Worm (Caenorhabditis elegans) whole organism, L4 larva: ENCODE measurements around the gene pgap-1.

Source experiments
- F37D6.2 ChIP-seq: sonication (generic microtip); optimal IDR thresholded peaks from 2 replicates; lab custom pipeline; 2016; ENCODE audit warnings: mild to moderate bottlenecking, missing genetic modification characterization, missing compliant biosample characterization
- F44E2.7 ChIP-seq: fragments of 200-800 bp; sonication (Bioruptor generic); IDR thresholded peaks from 2 replicates; pipeline ENCODE4 v2.1.2; 2022; ENCODE audit warnings: missing genetic modification characterization, missing compliant biosample characterization
- T20F7.1 ChIP-seq: fragments of 200-800 bp; sonication (Bioruptor generic); optimal IDR thresholded peaks from 2 replicates; lab custom pipeline; 2018; ENCODE audit warnings: mild to moderate bottlenecking, missing genetic modification characterization, missing compliant biosample characterization
- T26A8.4 ChIP-seq: fragments of 200-800 bp; sonication (Bioruptor generic); IDR thresholded peaks from 2 replicates; pipeline ENCODE4 v1.3.6; 2022; ENCODE audit warnings: missing genetic modification characterization, missing compliant biosample characterization
- ZK337.2 ChIP-seq: fragments of 200-800 bp; sonication (Bioruptor generic); IDR thresholded peaks from 2 replicates; pipeline ENCODE4 v1.3.6; 2022; ENCODE audit warnings: missing genetic modification reagents, missing genetic modification characterization, missing compliant biosample characterization
- ZK546.5 ChIP-seq, 2 experiments: sonication (generic microtip); optimal IDR thresholded peaks; 2 replicates each; lab custom pipeline; 2017; ENCODE audit warnings: missing biosample characterization in 2 of 2, missing genetic modification characterization in 2 of 2
- aha-1 ChIP-seq: fragments of 150-350 bp; peaks from one replicate; lab custom pipeline; 2014; ENCODE audit warnings: missing biosample characterization, missing genetic modification characterization
- attf-4 ChIP-seq: sonication (generic microtip); optimal IDR thresholded peaks from 3 replicates; lab custom pipeline; 2017; ENCODE audit warnings: missing biosample characterization, missing genetic modification characterization
- ceh-20 ChIP-seq: fragments of 200-800 bp; sonication (Bioruptor generic); IDR thresholded peaks from 2 replicates; pipeline ENCODE4 v1.3.6; 2022; ENCODE audit warnings: missing genetic modification reagents, missing genetic modification characterization, missing compliant biosample characterization
- ceh-28 ChIP-seq: fragments of 150-350 bp; optimal IDR thresholded peaks from 2 replicates; lab custom pipeline; 2014; ENCODE audit warnings: missing biosample characterization, missing genetic modification reagents, missing genetic modification characterization
- ceh-32 ChIP-seq: sonication (generic microtip); optimal IDR thresholded peaks from 2 replicates; lab custom pipeline; 2016; ENCODE audit warnings: mild to moderate bottlenecking, missing genetic modification characterization, missing compliant biosample characterization; ENCODE audit not compliant: poor library complexity
- ceh-82 ChIP-seq: sonication (generic microtip); optimal IDR thresholded peaks from 2 replicates; lab custom pipeline; 2017; ENCODE audit warnings: missing biosample characterization, missing genetic modification characterization
- ces-1 ChIP-seq: fragments of 150-350 bp; sonication (generic microtip); optimal IDR thresholded peaks from 4 replicates; lab custom pipeline; 2014; ENCODE audit warnings: missing biosample characterization, missing genetic modification reagents, missing genetic modification characterization
- ctbp-1 ChIP-seq: fragments of 200-800 bp; sonication (Bioruptor generic); IDR thresholded peaks from 2 replicates; pipeline ENCODE4 v1.3.6; 2022; ENCODE audit warnings: missing genetic modification reagents, missing genetic modification characterization, missing compliant biosample characterization
- daf-16 ChIP-seq, 3 experiments: sonication (generic microtip); optimal IDR thresholded peaks; 2 replicates each; lab custom pipeline; 2016 to 2017; ENCODE audit warnings: missing genetic modification characterization in 3 of 3, missing genetic modification reagents in 3 of 3, mild to moderate bottlenecking in 2 of 3, missing compliant biosample characterization in 2 of 3, missing biosample characterization in 1 of 3, moderate library complexity in 1 of 3
- dmd-6 ChIP-seq: fragments of 200-800 bp; sonication (Bioruptor generic); IDR thresholded peaks from 2 replicates; pipeline ENCODE4 v1.3.6; 2022; ENCODE audit warnings: missing genetic modification reagents, missing genetic modification characterization, missing compliant biosample characterization
- dve-1 ChIP-seq: sonication (generic microtip); optimal IDR thresholded peaks from 2 replicates; lab custom pipeline; 2017; ENCODE audit warnings: antibody characterized with exemption, mild to moderate bottlenecking, missing genetic modification characterization, missing compliant biosample characterization; ENCODE audit not compliant: insufficient read depth
- egl-27 ChIP-seq: sonication (generic microtip); optimal IDR thresholded peaks from 3 replicates; lab custom pipeline; 2017; ENCODE audit warnings: missing biosample characterization, missing genetic modification reagents, missing genetic modification characterization
- egl-43 ChIP-seq: fragments of 200-800 bp; sonication (Bioruptor generic); IDR thresholded peaks from 2 replicates; pipeline ENCODE4 v1.3.6; 2022; ENCODE audit warnings: missing genetic modification reagents, missing genetic modification characterization, missing compliant biosample characterization
- fkh-10 ChIP-seq: fragments of 150-350 bp; optimal IDR thresholded peaks from 2 replicates; lab custom pipeline; 2014; ENCODE audit warnings: missing biosample characterization, missing genetic modification reagents, missing genetic modification characterization
- hlh-30 ChIP-seq: sonication (generic microtip); optimal IDR thresholded peaks from 2 replicates; lab custom pipeline; 2017; ENCODE audit warnings: antibody characterized with exemption, mild to moderate bottlenecking, missing genetic modification characterization, missing compliant biosample characterization; ENCODE audit not compliant: insufficient read depth
- jun-1 ChIP-seq: fragments of 150-350 bp; optimal IDR thresholded peaks from 2 replicates; lab custom pipeline; 2014; ENCODE audit warnings: missing biosample characterization, missing genetic modification reagents, missing genetic modification characterization
- lin-13 ChIP-seq: fragments of 150-350 bp; optimal IDR thresholded peaks from 2 replicates; lab custom pipeline; 2014; ENCODE audit warnings: missing biosample characterization, missing genetic modification reagents, missing genetic modification characterization
- lir-3 ChIP-seq: sonication (generic microtip); optimal IDR thresholded peaks from 2 replicates; lab custom pipeline; 2016; ENCODE audit warnings: mild to moderate bottlenecking, missing genetic modification characterization, missing compliant biosample characterization
- lsy-2 ChIP-seq, 2 experiments: fragments of 150-350 bp in 1 of 2; sonication (generic microtip) in 1 of 2; optimal IDR thresholded peaks; 2 replicates each; lab custom pipeline; 2014 to 2017; ENCODE audit warnings: missing biosample characterization in 2 of 2, missing genetic modification characterization in 2 of 2
- madf-9 ChIP-seq: fragments of 200-800 bp; sonication (Bioruptor generic); conservative IDR thresholded peaks from 2 replicates; pipeline ENCODE4 v1.3.6; 2022; ENCODE audit warnings: missing genetic modification reagents, missing genetic modification characterization, missing compliant biosample characterization
- mdl-1 ChIP-seq, 2 experiments: fragments of 150-350 bp in 1 of 2; sonication (generic microtip) in 1 of 2; optimal IDR thresholded peaks; 2 replicates each; lab custom pipeline; 2014 to 2017; ENCODE audit warnings: missing biosample characterization in 2 of 2, missing genetic modification characterization in 2 of 2
- mdt-29 ChIP-seq: fragments of 200-800 bp; sonication (Bioruptor generic); IDR thresholded peaks from 2 replicates; pipeline ENCODE4 v1.3.6; 2022; ENCODE audit warnings: missing genetic modification reagents, missing genetic modification characterization, missing compliant biosample characterization
- mep-1 ChIP-seq: fragments of 150-350 bp; sonication (generic microtip); optimal IDR thresholded peaks from 3 replicates; lab custom pipeline; 2014; ENCODE audit warnings: missing biosample characterization, missing genetic modification characterization
- mes-2 ChIP-seq: sonication (generic microtip); optimal IDR thresholded peaks from 2 replicates; lab custom pipeline; 2016; ENCODE audit warnings: missing genotype, mild to moderate bottlenecking, missing genetic modification characterization, missing compliant biosample characterization; ENCODE audit not compliant: poor library complexity, severe bottlenecking
- mxl-3 ChIP-seq: fragments of 200-800 bp; sonication (Bioruptor generic); optimal IDR thresholded peaks from 2 replicates; lab custom pipeline; 2018; ENCODE audit warnings: mild to moderate bottlenecking, missing genetic modification characterization, missing compliant biosample characterization
- nhr-237 ChIP-seq: sonication (generic microtip); optimal IDR thresholded peaks from 2 replicates; lab custom pipeline; 2017; ENCODE audit warnings: missing biosample characterization, missing genetic modification characterization
- nhr-25 ChIP-seq: sonication (generic microtip); optimal IDR thresholded peaks from 2 replicates; lab custom pipeline; 2017; ENCODE audit warnings: missing genetic modification characterization, mild to moderate bottlenecking, missing compliant biosample characterization, antibody characterized with exemption, moderate library complexity, borderline replicate concordance; ENCODE audit not compliant: insufficient read depth
- nhr-28 ChIP-seq: fragments of 150-350 bp; optimal IDR thresholded peaks from 2 replicates; lab custom pipeline; 2014; ENCODE audit warnings: missing biosample characterization, missing genetic modification characterization
- nhr-42 ChIP-seq: fragments of 200-800 bp; sonication (Bioruptor generic); IDR thresholded peaks from 2 replicates; pipeline ENCODE4 v1.3.6; 2022; ENCODE audit warnings: missing genetic modification characterization, missing compliant biosample characterization
- nhr-48 ChIP-seq: sonication (generic microtip); optimal IDR thresholded peaks from 2 replicates; lab custom pipeline; 2016; ENCODE audit warnings: mild to moderate bottlenecking, missing genetic modification characterization, missing compliant biosample characterization
- nhr-77 ChIP-seq: fragments of 150-350 bp; optimal IDR thresholded peaks from 2 replicates; lab custom pipeline; 2014; ENCODE audit warnings: missing biosample characterization, missing genetic modification characterization
- pqm-1 ChIP-seq: sonication (generic microtip); optimal IDR thresholded peaks from 2 replicates; lab custom pipeline; 2017; ENCODE audit warnings: missing biosample characterization, missing genetic modification characterization
- rbr-2 ChIP-seq: sonication (generic microtip); optimal IDR thresholded peaks from 2 replicates; lab custom pipeline; 2016; ENCODE audit warnings: missing genotype, missing genetic modification characterization, missing compliant biosample characterization
- skn-1 ChIP-seq: fragments of 150-350 bp; optimal IDR thresholded peaks from 2 replicates; lab custom pipeline; 2014; ENCODE audit warnings: missing biosample characterization, missing genetic modification characterization
- snpc-1.2 ChIP-seq: fragments of 200-800 bp; sonication (Bioruptor generic); IDR thresholded peaks from 2 replicates; pipeline ENCODE4 v1.3.6; 2022; ENCODE audit warnings: missing genetic modification reagents, missing genetic modification characterization, missing compliant biosample characterization
- snpc-4 ChIP-seq: fragments of 150-350 bp; optimal IDR thresholded peaks from 2 replicates; lab custom pipeline; 2014; ENCODE audit warnings: missing biosample characterization, missing genetic modification characterization
- spr-3 ChIP-seq: fragments of 200-800 bp; sonication (Bioruptor generic); optimal IDR thresholded peaks from 2 replicates; lab custom pipeline; 2018; ENCODE audit warnings: mild to moderate bottlenecking, missing genetic modification characterization, missing compliant biosample characterization
- unc-130 ChIP-seq: sonication (generic microtip); optimal IDR thresholded peaks from 2 replicates; lab custom pipeline; 2016; ENCODE audit warnings: missing genetic modification reagents, missing genetic modification characterization, missing compliant biosample characterization
- unc-62 ChIP-seq, 3 experiments: fragments of 150-350 bp in 1 of 3; sonication (generic microtip); optimal IDR thresholded peaks in 2 of 3; peaks in 1 of 3; 1 replicate in 1 of 3; 2 replicates in 2 of 3; lab custom pipeline; 2014 to 2017; ENCODE audit warnings: missing biosample characterization in 3 of 3, missing genetic modification characterization in 3 of 3, missing genetic modification reagents in 3 of 3, missing genotype in 1 of 3

The pgap-1 gene

ce11 chrV:11228653-11229173, 13.0 kb upstream of the pgap-1 start, which contains the start of gene pqn-70 (continued):
- TF ChIP-seq nhr-48 (tag; lab: Kevin White, UChicago), result peak; percentile 60
- peak; percentile 35 for TF ChIP-seq ces-1 (GFP tag; lab: Kevin White, UChicago)
- TF ChIP-seq mes-2 (tag; lab: Kevin White, UChicago), result peak; percentile 87
- peak; percentile 71; the same call in 1 of the 2 replicates for TF ChIP-seq T26A8.4 (GFP tag; lab: Robert Waterston, UW)
- no peak for TF ChIP-seq nhr-42 (GFP tag; lab: Robert Waterston, UW)
- peak; percentile 49 for TF ChIP-seq F37D6.2 (tag; lab: Kevin White, UChicago)
- TF ChIP-seq mep-1, result peak; percentile 92
- TF ChIP-seq snpc-1.2 (GFP tag; lab: Robert Waterston, UW), result no peak
- peak; percentile 76 for TF ChIP-seq dmd-6 (GFP tag; lab: Robert Waterston, UW)
- peak; percentile 16 to 73 for TF ChIP-seq mdl-1 (tag; optimal IDR thresholded peaks at IDR 0.05; lab: Kevin White, UChicago)
- TF ChIP-seq unc-130 (GFP tag; lab: Kevin White, UChicago), result peak; percentile 65
- TF ChIP-seq aha-1 (tag; lab: Kevin White, UChicago), result no peak
- TF ChIP-seq madf-9 (GFP tag; lab: Robert Waterston, UW), result no peak
- TF ChIP-seq ZK546.5 (tag; optimal IDR thresholded peaks at IDR 0.05; lab: Kevin White, UChicago), result no peak
- peak; percentile 76 for TF ChIP-seq ceh-28
- no peak for TF ChIP-seq ceh-82
- peak in 1 of 2 experiments; percentile 2 for TF ChIP-seq unc-62 (GFP tag; optimal IDR thresholded peaks at IDR 0.05 in 1 of 2; lab: Kevin White, UChicago)
- TF ChIP-seq unc-62 (tag; optimal IDR thresholded peaks at IDR 0.05; lab: Kevin White, UChicago), result no peak
- TF ChIP-seq fkh-10, result peak; percentile 72
- TF ChIP-seq spr-3 (GFP tag; lab: Kevin White, UChicago), result no peak
- peak; percentile 60 for TF ChIP-seq T20F7.1 (GFP tag; lab: Kevin White, UChicago)
- TF ChIP-seq snpc-4 (tag; lab: Kevin White, UChicago), result no peak
- no peak for TF ChIP-seq mdt-29
- TF ChIP-seq hlh-30, result peak; percentile 98
- peak; percentile 59 for TF ChIP-seq nhr-77 (tag; lab: Kevin White, UChicago)
- no peak for TF ChIP-seq ceh-32 (tag; lab: Kevin White, UChicago)
- peak; percentile 59; the same call in 1 of the 2 replicates for TF ChIP-seq ctbp-1

DNA sequence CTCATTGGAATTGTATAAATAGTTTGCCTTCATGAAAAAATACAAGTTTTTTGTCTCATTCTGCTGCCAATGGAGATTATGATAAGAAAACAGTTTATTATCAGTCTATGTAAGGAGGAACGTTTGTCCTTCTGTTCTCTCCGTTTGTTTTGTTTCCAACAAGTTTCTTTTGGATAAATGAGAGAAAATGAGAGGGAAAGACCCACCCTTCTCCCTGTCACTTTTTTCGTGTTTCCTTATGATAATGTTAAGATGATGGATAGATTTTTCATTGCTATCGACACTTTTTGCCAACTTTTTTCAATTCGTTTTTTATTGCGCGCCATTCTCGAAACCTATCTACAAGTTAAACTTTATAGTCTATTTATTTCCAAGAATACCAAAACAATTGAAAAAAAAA, 10.5 kb upstream of the pgap-1 start:
- TF ChIP-seq nhr-28 (tag; lab: Kevin White, UChicago) (peak; percentile 39), ceh-20 (GFP tag; lab: Robert Waterston, UW) (0 out of 2 replicates have a peak, but pooled peaks have one; percentile 13), mdt-29 (no peak)

ce11 chrV:11234350-11234749, 7.3 kb upstream of the pgap-1 start, which contains the start of gene T19B10.5:
T19B10.5 (plus strand) TSS chrV:11234650.
- TF ChIP-seq mxl-3 (GFP tag; lab: Kevin White, UChicago) (no peak), F44E2.7 (no peak), nhr-237 (tag; lab: Kevin White, UChicago) (no peak), lin-13 (no peak), aha-1 (tag; lab: Kevin White, UChicago) (peak; percentile 83), egl-43 (GFP tag; lab: Robert Waterston, UW) (no peak), ceh-28 (no peak), attf-4 (tag; lab: Kevin White, UChicago) (no peak)
- TF ChIP-seq, all 104 proteins: peak for 1

DNA sequence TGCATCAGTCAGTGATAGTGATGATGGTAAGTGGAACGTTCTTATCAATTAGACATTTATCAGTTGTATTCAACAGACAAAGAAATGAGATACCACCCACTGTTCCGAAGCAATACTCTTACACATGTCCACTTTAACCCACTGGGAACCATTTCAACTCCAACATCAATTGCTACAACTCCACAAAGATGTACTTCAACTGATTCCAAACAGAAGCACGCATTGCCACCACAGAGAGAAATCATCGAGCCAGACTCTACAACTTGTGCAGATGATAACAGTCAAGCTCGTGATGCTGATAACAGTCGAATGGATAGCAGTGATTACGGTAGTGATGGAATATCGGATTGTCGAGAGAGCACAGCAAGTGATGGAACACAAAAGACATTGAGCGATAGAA, 5.8 kb upstream of the pgap-1 start:
- peak; percentile 37 for TF ChIP-seq dve-1 (tag; lab: Kevin White, UChicago)
- TF ChIP-seq daf-16 (GFP tag; optimal IDR thresholded peaks at IDR 0.05; lab: Kevin White, UChicago), result no peak
- peak; percentile 33 for TF ChIP-seq daf-16 (tag; optimal IDR thresholded peaks at IDR 0.05; lab: Kevin White, UChicago)
- TF ChIP-seq ZK337.2 (GFP tag; lab: Robert Waterston, UW), result no peak
- peak; percentile 91 for TF ChIP-seq pqm-1 (tag; lab: Kevin White, UChicago)
- TF ChIP-seq skn-1 (tag; lab: Kevin White, UChicago), result no peak
- TF ChIP-seq nhr-28 (tag; lab: Kevin White, UChicago), result peak; percentile 27
- TF ChIP-seq jun-1 (tag; lab: Kevin White, UChicago), result no peak
- TF ChIP-seq nhr-25 (tag; lab: Kevin White, UChicago), result no peak
- TF ChIP-seq egl-27 (tag; lab: Kevin White, UChicago), result no peak
- peak in 1 of 2 experiments; percentile 88 for TF ChIP-seq unc-62 (GFP tag; optimal IDR thresholded peaks at IDR 0.05 in 1 of 2; lab: Kevin White, UChicago)
- TF ChIP-seq unc-62 (tag; optimal IDR thresholded peaks at IDR 0.05; lab: Kevin White, UChicago), result no peak
- 0 out of 2 replicates have a peak, but pooled peaks have one; percentile 3 for TF ChIP-seq nhr-42 (GFP tag; lab: Robert Waterston, UW)
- no peak for TF ChIP-seq lir-3 (tag; lab: Kevin White, UChicago)
- no peak for TF ChIP-seq madf-9 (GFP tag; lab: Robert Waterston, UW)
- no peak for TF ChIP-seq rbr-2
- peak in 1 of 2 experiments; percentile 12 for TF ChIP-seq lsy-2 (tag; optimal IDR thresholded peaks at IDR 0.05; lab: Kevin White, UChicago)
